Worm (Caenorhabditis elegans) whole organism, L4 larva: ENCODE results near the gene F15D4.2.

ENCODE experiments used
- F26F4.8 ChIP-seq: fragments of 200-800 bp; sonication (Bioruptor generic); conservative IDR thresholded peaks from 2 replicates; pipeline ENCODE4 v1.3.6; 2022; ENCODE audit warnings: missing genetic modification characterization, missing compliant biosample characterization
- F37D6.2 ChIP-seq: sonication (generic microtip); optimal IDR thresholded peaks from 2 replicates; lab custom pipeline; 2016; ENCODE audit warnings: mild to moderate bottlenecking, missing genetic modification characterization, missing compliant biosample characterization
- T20F7.1 ChIP-seq: fragments of 200-800 bp; sonication (Bioruptor generic); optimal IDR thresholded peaks from 2 replicates; lab custom pipeline; 2018; ENCODE audit warnings: mild to moderate bottlenecking, missing genetic modification characterization, missing compliant biosample characterization
- Y105C5A.15 ChIP-seq: fragments of 200-800 bp; sonication (Bioruptor generic); IDR thresholded peaks from 2 replicates; pipeline ENCODE4 v1.3.6; 2022; ENCODE audit warnings: missing genetic modification characterization, missing compliant biosample characterization
- Y5F2A.4 ChIP-seq: fragments of 200-800 bp; sonication (Bioruptor generic); optimal IDR thresholded peaks from 2 replicates; lab custom pipeline; 2018; ENCODE audit warnings: mild to moderate bottlenecking, missing genetic modification characterization, missing compliant biosample characterization
- ZK546.5 ChIP-seq, 2 experiments: sonication (generic microtip); optimal IDR thresholded peaks; 2 replicates each; lab custom pipeline; 2017; ENCODE audit warnings: missing biosample characterization in 2 of 2, missing genetic modification characterization in 2 of 2
- aha-1 ChIP-seq: fragments of 150-350 bp; peaks from one replicate; lab custom pipeline; 2014; ENCODE audit warnings: missing biosample characterization, missing genetic modification characterization
- ama-1 ChIP-seq: fragments of 150-350 bp; optimal IDR thresholded peaks from 2 replicates; lab custom pipeline; 2014; ENCODE audit warnings: inconsistent platforms, mixed read lengths
- arid-1 ChIP-seq: fragments of 200-800 bp; sonication (Bioruptor generic); conservative IDR thresholded peaks from 2 replicates; pipeline ENCODE4 v1.3.6; 2022; ENCODE audit warnings: missing genetic modification reagents, missing genetic modification characterization, missing compliant biosample characterization
- ceh-28 ChIP-seq: fragments of 150-350 bp; optimal IDR thresholded peaks from 2 replicates; lab custom pipeline; 2014; ENCODE audit warnings: missing biosample characterization, missing genetic modification reagents, missing genetic modification characterization
- daf-12 ChIP-seq: fragments of 150-350 bp; optimal IDR thresholded peaks from 2 replicates; lab custom pipeline; 2014; ENCODE audit warnings: missing biosample characterization, missing genetic modification reagents, missing genetic modification characterization
- daf-16 ChIP-seq, 3 experiments: sonication (generic microtip); optimal IDR thresholded peaks; 2 replicates each; lab custom pipeline; 2016 to 2017; ENCODE audit warnings: missing genetic modification characterization in 3 of 3, missing genetic modification reagents in 3 of 3, mild to moderate bottlenecking in 2 of 3, missing compliant biosample characterization in 2 of 3, missing biosample characterization in 1 of 3, moderate library complexity in 1 of 3
- dmd-9 ChIP-seq: fragments of 200-800 bp; sonication (Bioruptor generic); IDR thresholded peaks from 2 replicates; pipeline ENCODE4 v1.3.6; 2022; ENCODE audit warnings: missing genetic modification reagents, missing genetic modification characterization, missing compliant biosample characterization
- duxl-1 ChIP-seq: sonication (generic microtip); optimal IDR thresholded peaks from 2 replicates; lab custom pipeline; 2016; ENCODE audit warnings: mild to moderate bottlenecking, missing genetic modification characterization, moderate library complexity, missing compliant biosample characterization; ENCODE audit not compliant: poor library complexity
- dve-1 ChIP-seq: sonication (generic microtip); optimal IDR thresholded peaks from 2 replicates; lab custom pipeline; 2017; ENCODE audit warnings: antibody characterized with exemption, mild to moderate bottlenecking, missing genetic modification characterization, missing compliant biosample characterization; ENCODE audit not compliant: insufficient read depth
- egl-43 ChIP-seq: fragments of 200-800 bp; sonication (Bioruptor generic); IDR thresholded peaks from 2 replicates; pipeline ENCODE4 v1.3.6; 2022; ENCODE audit warnings: missing genetic modification reagents, missing genetic modification characterization, missing compliant biosample characterization
- fkh-10 ChIP-seq: fragments of 150-350 bp; optimal IDR thresholded peaks from 2 replicates; lab custom pipeline; 2014; ENCODE audit warnings: missing biosample characterization, missing genetic modification reagents, missing genetic modification characterization
- hmg-1.1 ChIP-seq: fragments of 200-800 bp; sonication (Bioruptor generic); IDR thresholded peaks from 2 replicates; pipeline ENCODE4 v1.3.6; 2022; ENCODE audit warnings: missing genetic modification reagents, missing genetic modification characterization, missing compliant biosample characterization
- lim-7 ChIP-seq: fragments of 200-800 bp; sonication (Bioruptor generic); IDR thresholded peaks from 2 replicates; pipeline ENCODE4 v1.3.6; 2022; ENCODE audit warnings: missing genetic modification characterization, missing compliant biosample characterization
- lin-15B ChIP-seq: fragments of 150-350 bp; sonication (generic microtip); optimal IDR thresholded peaks from 3 replicates; lab custom pipeline; 2014; ENCODE audit warnings: missing biosample characterization, missing genetic modification characterization
- lir-3 ChIP-seq: sonication (generic microtip); optimal IDR thresholded peaks from 2 replicates; lab custom pipeline; 2016; ENCODE audit warnings: mild to moderate bottlenecking, missing genetic modification characterization, missing compliant biosample characterization
- lsy-2 ChIP-seq, 2 experiments: fragments of 150-350 bp in 1 of 2; sonication (generic microtip) in 1 of 2; optimal IDR thresholded peaks; 2 replicates each; lab custom pipeline; 2014 to 2017; ENCODE audit warnings: missing biosample characterization in 2 of 2, missing genetic modification characterization in 2 of 2
- madf-9 ChIP-seq: fragments of 200-800 bp; sonication (Bioruptor generic); conservative IDR thresholded peaks from 2 replicates; pipeline ENCODE4 v1.3.6; 2022; ENCODE audit warnings: missing genetic modification reagents, missing genetic modification characterization, missing compliant biosample characterization
- mdl-1 ChIP-seq, 2 experiments: fragments of 150-350 bp in 1 of 2; sonication (generic microtip) in 1 of 2; optimal IDR thresholded peaks; 2 replicates each; lab custom pipeline; 2014 to 2017; ENCODE audit warnings: missing biosample characterization in 2 of 2, missing genetic modification characterization in 2 of 2
- mdt-29 ChIP-seq: fragments of 200-800 bp; sonication (Bioruptor generic); IDR thresholded peaks from 2 replicates; pipeline ENCODE4 v1.3.6; 2022; ENCODE audit warnings: missing genetic modification reagents, missing genetic modification characterization, missing compliant biosample characterization
- mep-1 ChIP-seq: fragments of 150-350 bp; sonication (generic microtip); optimal IDR thresholded peaks from 3 replicates; lab custom pipeline; 2014; ENCODE audit warnings: missing biosample characterization, missing genetic modification characterization
- nhr-10 ChIP-seq: fragments of 150-350 bp; optimal IDR thresholded peaks from 2 replicates; lab custom pipeline; 2014; ENCODE audit warnings: missing biosample characterization, missing genetic modification characterization
- nhr-11 ChIP-seq: fragments of 150-350 bp; optimal IDR thresholded peaks from 2 replicates; lab custom pipeline; 2014; ENCODE audit warnings: missing biosample characterization, missing genetic modification characterization
- nhr-28 ChIP-seq: fragments of 150-350 bp; optimal IDR thresholded peaks from 2 replicates; lab custom pipeline; 2014; ENCODE audit warnings: missing biosample characterization, missing genetic modification characterization
- nhr-42 ChIP-seq: fragments of 200-800 bp; sonication (Bioruptor generic); IDR thresholded peaks from 2 replicates; pipeline ENCODE4 v1.3.6; 2022; ENCODE audit warnings: missing genetic modification characterization, missing compliant biosample characterization
- nhr-76 ChIP-seq: fragments of 150-350 bp; optimal IDR thresholded peaks from 2 replicates; lab custom pipeline; 2014; ENCODE audit warnings: missing biosample characterization, missing genetic modification characterization
- rbr-2 ChIP-seq: sonication (generic microtip); optimal IDR thresholded peaks from 2 replicates; lab custom pipeline; 2016; ENCODE audit warnings: missing genotype, missing genetic modification characterization, missing compliant biosample characterization
- snpc-1.2 ChIP-seq: fragments of 200-800 bp; sonication (Bioruptor generic); IDR thresholded peaks from 2 replicates; pipeline ENCODE4 v1.3.6; 2022; ENCODE audit warnings: missing genetic modification reagents, missing genetic modification characterization, missing compliant biosample characterization
- tra-1 ChIP-seq: fragments of 200-800 bp; sonication (Bioruptor generic); IDR thresholded peaks from 2 replicates; pipeline ENCODE4 v1.3.6; 2022; ENCODE audit warnings: missing genetic modification reagents, missing genetic modification characterization, missing compliant biosample characterization
- unc-130 ChIP-seq: sonication (generic microtip); optimal IDR thresholded peaks from 2 replicates; lab custom pipeline; 2016; ENCODE audit warnings: missing genetic modification reagents, missing genetic modification characterization, missing compliant biosample characterization
- unc-62 ChIP-seq, 3 experiments: fragments of 150-350 bp in 1 of 3; sonication (generic microtip); optimal IDR thresholded peaks in 2 of 3; peaks in 1 of 3; 1 replicate in 1 of 3; 2 replicates in 2 of 3; lab custom pipeline; 2014 to 2017; ENCODE audit warnings: missing biosample characterization in 3 of 3, missing genetic modification characterization in 3 of 3, missing genetic modification reagents in 3 of 3, missing genotype in 1 of 3
- zfp-2 ChIP-seq: sonication (generic microtip); optimal IDR thresholded peaks from 2 replicates; lab custom pipeline; 2016; ENCODE audit warnings: mild to moderate bottlenecking, missing genetic modification characterization, missing compliant biosample characterization
- zfp-3 ChIP-seq: fragments of 200-800 bp; sonication (Bioruptor generic); conservative IDR thresholded peaks from 2 replicates; pipeline ENCODE4 v1.3.6; 2022; ENCODE audit warnings: missing genetic modification reagents, missing genetic modification characterization, missing compliant biosample characterization
- ztf-11 ChIP-seq: fragments of 150-350 bp; optimal IDR thresholded peaks from 2 replicates; lab custom pipeline; 2014; ENCODE audit warnings: missing biosample characterization, missing genetic modification characterization

The F15D4.2 gene

ce11 chrII:13195163-13195562 is 20.7 kb upstream of the F15D4.2 start, which contains the start of gene lec-1 (continued):
- peak; percentile 78 for TF ChIP-seq dve-1
- TF ChIP-seq lin-15B: no peak
- TF ChIP-seq T20F7.1 (GFP tag; lab: Kevin White, UChicago): peak; percentile 60
- no peak for TF ChIP-seq ZK546.5 (tag; optimal IDR thresholded peaks at IDR 0.05; lab: Kevin White, UChicago)
- TF ChIP-seq lsy-2 (tag; optimal IDR thresholded peaks at IDR 0.05; lab: Kevin White, UChicago): peak in 1 of 2 experiments; percentile 64
- TF ChIP-seq madf-9 (GFP tag; lab: Robert Waterston, UW): no peak
- peak; percentile 70 for TF ChIP-seq mep-1 (tag; lab: Kevin White, UChicago)
- no peak; the same call in 1 of the 2 replicates for TF ChIP-seq mdt-29 (GFP tag; lab: Robert Waterston, UW)
- peak; percentile 63 for TF ChIP-seq nhr-28
- no peak for TF ChIP-seq F26F4.8
- no peak for TF ChIP-seq nhr-42 (GFP tag; lab: Robert Waterston, UW)
- no peak for TF ChIP-seq zfp-2 (tag; lab: Kevin White, UChicago)
- no peak for TF ChIP-seq ztf-11 (tag; lab: Kevin White, UChicago)
- TF ChIP-seq hmg-1.1 (GFP tag; lab: Robert Waterston, UW): peak; percentile 67
- TF ChIP-seq nhr-10: no peak
- peak; percentile 74 for TF ChIP-seq ama-1 (lab: Kevin White, UChicago)
- TF ChIP-seq arid-1 (GFP tag; lab: Robert Waterston, UW): no peak
- TF ChIP-seq aha-1: peak; percentile 85
- TF ChIP-seq zfp-3 (GFP tag; lab: Robert Waterston, UW): no peak
- TF ChIP-seq fkh-10 (GFP tag; lab: Kevin White, UChicago): no peak
- TF ChIP-seq dmd-9 (GFP tag; lab: Robert Waterston, UW): no peak
- no peak for TF ChIP-seq nhr-76 (tag; lab: Kevin White, UChicago)
- no peak for TF ChIP-seq lir-3 (tag; lab: Kevin White, UChicago)
- peak in 1 of 2 experiments; percentile 64 for TF ChIP-seq mdl-1 (tag; optimal IDR thresholded peaks at IDR 0.05; lab: Kevin White, UChicago)
- TF ChIP-seq lim-7 (GFP tag; lab: Robert Waterston, UW): 0 out of 2 replicates have a peak, but pooled peaks have one; percentile 6
- peak in 1 of 2 experiments; percentile 50 for TF ChIP-seq unc-62 (GFP tag; optimal IDR thresholded peaks at IDR 0.05 in 1 of 2; lab: Kevin White, UChicago)
- TF ChIP-seq unc-62 (tag; optimal IDR thresholded peaks at IDR 0.05; lab: Kevin White, UChicago): no peak
- no peak for TF ChIP-seq daf-12 (tag; lab: Kevin White, UChicago)
- TF ChIP-seq daf-16 (GFP tag; optimal IDR thresholded peaks at IDR 0.05; lab: Kevin White, UChicago): peak in 1 of 2 experiments; percentile 51
- TF ChIP-seq daf-16 (tag; optimal IDR thresholded peaks at IDR 0.05; lab: Kevin White, UChicago): peak; percentile 97
- TF ChIP-seq egl-43 (GFP tag; lab: Robert Waterston, UW): no peak
- no peak for TF ChIP-seq Y105C5A.15 (GFP tag; lab: Robert Waterston, UW)
- TF ChIP-seq rbr-2 (tag; lab: Kevin White, UChicago): peak; percentile 59
- no peak for TF ChIP-seq ceh-28 (tag; lab: Kevin White, UChicago)
- TF ChIP-seq unc-130 (GFP tag; lab: Kevin White, UChicago): no peak
- TF ChIP-seq Y5F2A.4: no peak
- peak; percentile 70 for TF ChIP-seq nhr-11 (tag; lab: Kevin White, UChicago)
- TF ChIP-seq F37D6.2 (tag; lab: Kevin White, UChicago): no peak

- TF ChIP-seq egl-43 (GFP tag; lab: Robert Waterston, UW): no peak
- TF ChIP-seq aha-1: peak; percentile 94
- 0 out of 2 replicates have a peak, but pooled peaks have one; percentile 34 for TF ChIP-seq tra-1
- no peak for TF ChIP-seq duxl-1
- no peak for TF ChIP-seq snpc-1.2 (GFP tag; lab: Robert Waterston, UW)
- peak in 1 of 2 experiments; percentile 83 for TF ChIP-seq unc-62 (GFP tag; optimal IDR thresholded peaks at IDR 0.05 in 1 of 2; lab: Kevin White, UChicago)
- no peak for TF ChIP-seq unc-62 (tag; optimal IDR thresholded peaks at IDR 0.05; lab: Kevin White, UChicago)
- TF ChIP-seq dve-1: no peak
Observed at ce11 chrII:13195706-13196417, 20.0 kb upstream of the F15D4.2 start.
